Worm (Caenorhabditis elegans): Measurements from ENCODE around the gene chil-16.

DNA sequence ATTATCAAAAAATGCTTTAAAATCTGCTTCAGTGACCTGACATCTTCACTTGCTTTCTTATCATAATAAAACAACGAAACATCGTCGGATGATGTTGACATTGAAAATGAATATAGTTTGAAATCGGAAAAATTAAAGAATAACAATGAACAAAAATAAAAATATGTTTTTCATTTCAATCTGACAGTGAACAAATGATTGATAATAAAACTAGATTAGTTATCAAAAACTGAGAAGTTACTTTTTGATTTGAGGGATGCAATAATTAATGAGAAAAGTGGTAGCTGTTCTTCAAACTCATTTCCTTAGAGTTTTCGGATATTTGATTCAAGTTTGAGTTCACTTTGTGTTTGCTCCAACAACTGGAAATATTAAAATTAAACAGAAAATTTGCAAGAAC is 1.8 kb upstream of the chil-16 start, which contains the start of gene chil-15:
- no peak for TF ChIP-seq hmg-20 (GFP tag; IDR thresholded peaks at IDR 0.05)
- no peak for TF ChIP-seq B0019.2 (GFP tag; conservative IDR thresholded peaks at IDR 0.05)
- no peak for TF ChIP-seq lin-54 (GFP tag; optimal IDR thresholded peaks at IDR 0.05)

Data from whole organism, young adult.